Worm (Caenorhabditis elegans): ENCODE data around the gene C07D8.5.

- TF ChIP-seq fkh-10 (GFP tag; optimal IDR thresholded peaks at IDR 0.05): no peak
- no peak for TF ChIP-seq skn-1 (tag; optimal IDR thresholded peaks at IDR 0.05)
- no peak for TF ChIP-seq ztf-4 (tag; optimal IDR thresholded peaks at IDR 0.05)
- TF ChIP-seq sea-2 (GFP tag; optimal IDR thresholded peaks at IDR 0.05): no peak
- TF ChIP-seq daf-12 (tag; optimal IDR thresholded peaks at IDR 0.05): no peak
- TF ChIP-seq nhr-43 (tag; optimal IDR thresholded peaks at IDR 0.05; ENCODE audit: poor library complexity, severe bottlenecking): no peak
- TF ChIP-seq nhr-28 (tag; optimal IDR thresholded peaks at IDR 0.05): no peak
- TF ChIP-seq elt-2 (tag; optimal IDR thresholded peaks at IDR 0.05): peak; percentile 84
These were observed 25.2 kb upstream of the C07D8.5 start, which contains the start of gene spp-4 for ce11 chrX:7318639-7319038.

Data from whole organism, L3 larva.